Worm (Caenorhabditis elegans) whole organism, L1 larva: Measurements from ENCODE around the gene F13B12.3.

ENCODE experiments used
- C04F5.9 ChIP-seq: sonication (generic microtip); optimal IDR thresholded peaks from 2 replicates; lab custom pipeline; 2016; ENCODE audit warnings: missing genetic modification characterization, missing compliant biosample characterization
- Y116A8C.19 ChIP-seq: sonication (generic microtip); optimal IDR thresholded peaks from 2 replicates; lab custom pipeline; 2016; ENCODE audit warnings: missing compliant biosample characterization, missing genetic modification characterization, borderline replicate concordance
- aha-1 ChIP-seq: fragments of 150-350 bp; optimal IDR thresholded peaks from 2 replicates; lab custom pipeline; 2014; ENCODE audit warnings: missing biosample characterization, missing genetic modification characterization
- ama-1 ChIP-seq: fragments of 150-350 bp; optimal IDR thresholded peaks from 2 replicates; lab custom pipeline; 2014
- blmp-1 ChIP-seq: fragments of 150-350 bp; optimal IDR thresholded peaks from 2 replicates; lab custom pipeline; 2014; ENCODE audit warnings: missing biosample characterization, missing genetic modification characterization
- ceh-63 ChIP-seq: fragments of 200-800 bp; sonication (Bioruptor generic); optimal IDR thresholded peaks from 2 replicates; lab custom pipeline; 2018; ENCODE audit warnings: mild to moderate bottlenecking, missing genetic modification characterization, missing compliant biosample characterization
- ceh-8 ChIP-seq: fragments of 200-800 bp; sonication (Bioruptor generic); optimal IDR thresholded peaks from 2 replicates; lab custom pipeline; 2018; ENCODE audit warnings: mild to moderate bottlenecking, missing genetic modification characterization, moderate library complexity, missing compliant biosample characterization
- ceh-82 ChIP-seq, 3 experiments: fragments of 150-350 bp in 1 of 3; sonication (generic microtip) in 2 of 3; optimal IDR thresholded peaks; 2 replicates each; lab custom pipeline; 2014 to 2017; ENCODE audit warnings: missing biosample characterization in 3 of 3, missing genetic modification characterization in 3 of 3
- ceh-88 ChIP-seq: fragments of 200-800 bp; sonication (Bioruptor generic); IDR thresholded peaks from 2 replicates; pipeline ENCODE4 v1.3.6; 2022; ENCODE audit warnings: missing genetic modification characterization, missing compliant biosample characterization
- dsc-1 ChIP-seq: sonication (generic microtip); optimal IDR thresholded peaks from 2 replicates; lab custom pipeline; 2016; ENCODE audit warnings: mild to moderate bottlenecking, missing genetic modification characterization, missing compliant biosample characterization
- egl-13 ChIP-seq: sonication (generic microtip); optimal IDR thresholded peaks from 2 replicates; lab custom pipeline; 2016; ENCODE audit warnings: missing genotype, missing genetic modification reagents, missing genetic modification characterization, missing compliant biosample characterization
- elt-2 ChIP-seq: sonication (generic microtip); optimal IDR thresholded peaks from 2 replicates; lab custom pipeline; 2016; ENCODE audit warnings: missing genetic modification characterization, mild to moderate bottlenecking, inconsistent platforms, missing compliant biosample characterization, missing genetic modification reagents
- elt-3 ChIP-seq, 6 experiments: fragments of 150-350 bp in 1 of 6; sonication (generic microtip); optimal IDR thresholded peaks; 2 replicates each; lab custom pipeline; 2017 to 2018; ENCODE audit warnings: missing biosample characterization in 6 of 6, missing genetic modification characterization in 6 of 6, inconsistent platforms in 1 of 6
- irx-1 ChIP-seq: sonication (generic microtip); optimal IDR thresholded peaks from 2 replicates; lab custom pipeline; 2016; ENCODE audit warnings: missing genetic modification characterization, missing compliant biosample characterization
- isw-1 ChIP-seq: fragments of 200-800 bp; sonication (Bioruptor generic); IDR thresholded peaks from 2 replicates; pipeline ENCODE4 v1.3.6; 2022; ENCODE audit warnings: missing genetic modification characterization, missing compliant biosample characterization
- lin-35 ChIP-seq, 2 experiments: fragments of 150-350 bp; optimal IDR thresholded peaks; 2 replicates each; lab custom pipeline; 2014; ENCODE audit warnings: missing biosample characterization in 2 of 2, missing genetic modification characterization in 2 of 2, missing genetic modification reagents in 2 of 2
- lsy-2 ChIP-seq, 2 experiments: fragments of 150-350 bp; optimal IDR thresholded peaks; 2 replicates each; lab custom pipeline; 2014; ENCODE audit warnings: missing biosample characterization in 2 of 2, missing genetic modification characterization in 2 of 2
- mab-9 ChIP-seq: fragments of 200-800 bp; sonication (Bioruptor generic); IDR thresholded peaks from 2 replicates; pipeline ENCODE4 v1.3.6; 2022; ENCODE audit warnings: missing genetic modification reagents, missing genetic modification characterization, missing compliant biosample characterization
- mdl-1 ChIP-seq, 2 experiments: fragments of 150-350 bp; optimal IDR thresholded peaks; 2 replicates each; lab custom pipeline; 2014 to 2017; ENCODE audit warnings: missing biosample characterization in 2 of 2, missing genetic modification characterization in 2 of 2, inconsistent platforms in 1 of 2
- mef-2 ChIP-seq: fragments of 150-350 bp; optimal IDR thresholded peaks from 2 replicates; lab custom pipeline; 2014; ENCODE audit warnings: missing biosample characterization, missing genetic modification characterization
- mep-1 ChIP-seq: fragments of 150-350 bp; optimal IDR thresholded peaks from 2 replicates; lab custom pipeline; 2014; ENCODE audit warnings: missing biosample characterization, missing genetic modification characterization
- nhr-19 ChIP-seq: fragments of 200-800 bp; sonication (Bioruptor generic); conservative IDR thresholded peaks from 2 replicates; pipeline ENCODE4 v1.3.6; 2022; ENCODE audit warnings: missing genetic modification characterization, missing compliant biosample characterization
- nhr-20 ChIP-seq: sonication (generic microtip); optimal IDR thresholded peaks from 2 replicates; lab custom pipeline; 2016; ENCODE audit warnings: mild to moderate bottlenecking, missing genetic modification characterization, missing compliant biosample characterization
- nhr-237 ChIP-seq: fragments of 150-350 bp; optimal IDR thresholded peaks from 2 replicates; lab custom pipeline; 2014; ENCODE audit warnings: missing biosample characterization, missing genetic modification characterization
- nhr-28 ChIP-seq: fragments of 150-350 bp; optimal IDR thresholded peaks from 2 replicates; lab custom pipeline; 2014; ENCODE audit warnings: missing biosample characterization, missing genetic modification characterization
- nhr-71 ChIP-seq: sonication (generic microtip); optimal IDR thresholded peaks from 2 replicates; lab custom pipeline; 2016; ENCODE audit warnings: mild to moderate bottlenecking, missing genetic modification characterization, moderate library complexity, missing compliant biosample characterization
- nhr-76 ChIP-seq: sonication (generic microtip); optimal IDR thresholded peaks from 2 replicates; lab custom pipeline; 2017; ENCODE audit warnings: missing biosample characterization, missing genetic modification characterization
- nhr-77 ChIP-seq: fragments of 150-350 bp; optimal IDR thresholded peaks from 2 replicates; lab custom pipeline; 2014; ENCODE audit warnings: missing biosample characterization, missing genetic modification characterization
- nhr-85 ChIP-seq: sonication (generic microtip); peaks from one replicate; lab custom pipeline; 2016; ENCODE audit warnings: missing genetic modification characterization, inconsistent platforms, missing compliant biosample characterization
- nhr-90 ChIP-seq: sonication (generic microtip); optimal IDR thresholded peaks from 2 replicates; lab custom pipeline; 2016; ENCODE audit warnings: mild to moderate bottlenecking, missing genetic modification characterization, missing compliant biosample characterization; ENCODE audit not compliant: poor library complexity
- pax-3 ChIP-seq: fragments of 200-800 bp; sonication (Bioruptor generic); optimal IDR thresholded peaks from 2 replicates; lab custom pipeline; 2018; ENCODE audit warnings: mild to moderate bottlenecking, missing genetic modification characterization, moderate library complexity, missing compliant biosample characterization
- snpc-4 ChIP-seq: fragments of 150-350 bp; optimal IDR thresholded peaks from 2 replicates; lab custom pipeline; 2014; ENCODE audit warnings: missing biosample characterization, missing genetic modification characterization
- sptf-1 ChIP-seq: fragments of 150-350 bp; optimal IDR thresholded peaks from 2 replicates; lab custom pipeline; 2014; ENCODE audit warnings: missing biosample characterization, missing genetic modification characterization
- swsn-7 ChIP-seq: sonication (generic microtip); optimal IDR thresholded peaks from 2 replicates; lab custom pipeline; 2016; ENCODE audit warnings: missing genetic modification characterization, missing compliant biosample characterization
- tlp-1 ChIP-seq: fragments of 150-350 bp; optimal IDR thresholded peaks from 2 replicates; lab custom pipeline; 2014; ENCODE audit warnings: missing biosample characterization, missing genetic modification characterization
- unc-30 ChIP-seq: sonication (generic microtip); optimal IDR thresholded peaks from 2 replicates; lab custom pipeline; 2017; ENCODE audit warnings: missing biosample characterization, missing genetic modification characterization
- unc-62 ChIP-seq: fragments of 150-350 bp; optimal IDR thresholded peaks from 2 replicates; lab custom pipeline; 2014; ENCODE audit warnings: missing biosample characterization, missing genetic modification reagents, missing genetic modification characterization
- unc-86 ChIP-seq: sonication (generic microtip); optimal IDR thresholded peaks from 2 replicates; lab custom pipeline; 2016; ENCODE audit warnings: missing genetic modification characterization, missing compliant biosample characterization
- vab-15 ChIP-seq: sonication (generic microtip); optimal IDR thresholded peaks from 2 replicates; lab custom pipeline; 2017; ENCODE audit warnings: missing genotype, mild to moderate bottlenecking, missing genetic modification characterization, missing compliant biosample characterization
- zag-1 ChIP-seq: fragments of 150-350 bp; optimal IDR thresholded peaks from 2 replicates; lab custom pipeline; 2014; ENCODE audit warnings: missing biosample characterization, missing genetic modification characterization
- zip-4 ChIP-seq: fragments of 200-800 bp; sonication (Bioruptor generic); optimal IDR thresholded peaks from 2 replicates; lab custom pipeline; 2018; ENCODE audit warnings: mild to moderate bottlenecking, missing genetic modification characterization, moderate library complexity, missing compliant biosample characterization
- ztf-11 ChIP-seq, 2 experiments: sonication (generic microtip); optimal IDR thresholded peaks; 2 replicates each; lab custom pipeline; 2016 to 2017; ENCODE audit warnings: missing genetic modification characterization in 2 of 2, missing biosample characterization in 1 of 2, missing compliant biosample characterization in 1 of 2
- ztf-4 ChIP-seq: fragments of 150-350 bp; optimal IDR thresholded peaks from 2 replicates; lab custom pipeline; 2014; ENCODE audit warnings: missing biosample characterization, missing genetic modification characterization

F13B12.3 gene

ce11 chrIV:10449799-10450198 lies 10.9 kb downstream of the F13B12.3 start, which contains the start of gene F13B12.4:
F13B12.4 (minus strand) TSS chrIV:10449899.
- TF ChIP-seq sptf-1 (tag; lab: Kevin White, UChicago) (no peak), dsc-1 (tag; lab: Kevin White, UChicago) (peak; percentile 42), unc-62 (GFP tag; lab: Kevin White, UChicago) (no peak)

ce11 chrIV:10453001-10453400 lies 14.1 kb downstream of the F13B12.3 start, which contains the start of gene F01D4.8:
F01D4.8 (minus strand) TSS chrIV:10453101.
- no peak for TF ChIP-seq isw-1 (GFP tag; lab: Robert Waterston, UW)
- TF ChIP-seq sptf-1 (tag; lab: Kevin White, UChicago), result no peak
- TF ChIP-seq dsc-1 (tag; lab: Kevin White, UChicago), result no peak
- no peak for TF ChIP-seq ceh-88 (GFP tag; lab: Robert Waterston, UW)
- no peak for TF ChIP-seq aha-1 (tag; lab: Kevin White, UChicago)
- no peak for TF ChIP-seq elt-3 (tag; optimal IDR thresholded peaks at IDR 0.05; lab: Kevin White, UChicago)
- TF ChIP-seq egl-13, result no peak
- TF ChIP-seq vab-15 (tag; lab: Kevin White, UChicago), result no peak
- TF ChIP-seq ztf-4 (tag; lab: Kevin White, UChicago), result no peak
- TF ChIP-seq ztf-11 (tag; optimal IDR thresholded peaks at IDR 0.05; lab: Kevin White, UChicago), result no peak
- TF ChIP-seq C04F5.9 (tag; lab: Kevin White, UChicago), result no peak
- TF ChIP-seq unc-30 (tag; lab: Kevin White, UChicago), result no peak
- TF ChIP-seq tlp-1 (tag; lab: Kevin White, UChicago), result no peak
- TF ChIP-seq zip-4 (GFP tag; lab: Kevin White, UChicago), result no peak

ce11 chrIV:10457137-10457536 lies 18.2 kb downstream of the F13B12.3 start, which contains the start of gene srb-17:
srb-17 (minus strand) TSS chrIV:10457237.
- TF ChIP-seq sptf-1 (tag; lab: Kevin White, UChicago), result no peak
- no peak for TF ChIP-seq nhr-28 (tag; lab: Kevin White, UChicago)
- TF ChIP-seq blmp-1, result no peak
- no peak for TF ChIP-seq nhr-237 (tag; lab: Kevin White, UChicago)

DNA sequence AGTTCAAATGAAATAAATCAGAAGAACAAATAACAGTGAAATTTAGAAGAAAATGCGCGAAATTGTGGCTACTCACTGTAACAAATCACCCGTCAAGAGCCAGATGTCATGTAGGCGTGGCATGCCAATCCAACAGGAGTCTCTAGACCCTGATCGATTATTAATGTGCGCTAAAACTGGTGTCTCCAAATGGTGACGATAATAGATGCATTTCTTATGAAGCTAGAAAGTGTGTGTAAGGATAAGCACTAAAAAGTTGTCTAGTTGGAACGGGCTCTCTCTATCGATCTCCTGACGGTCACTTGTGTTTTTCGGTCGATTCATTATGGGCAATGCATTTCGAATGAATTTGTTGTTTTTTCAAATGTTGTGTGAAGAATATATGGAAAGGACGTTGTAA lies 22.8 kb downstream of the F13B12.3 start, which contains the start of gene mec-3:
TSS of gene mec-3 (minus strand) at position 101 of the 400 bp plus-strand sequence.
- TF ChIP-seq lsy-2 (tag; optimal IDR thresholded peaks at IDR 0.05; lab: Kevin White, UChicago) (no peak), isw-1 (GFP tag; lab: Robert Waterston, UW) (no peak), unc-86 (tag; lab: Kevin White, UChicago) (peak; percentile 43), nhr-85 (tag; lab: Kevin White, UChicago) (no peak), ceh-82 (tag; optimal IDR thresholded peaks at IDR 0.05; lab: Kevin White, UChicago) (no peak), nhr-19 (GFP tag; lab: Robert Waterston, UW) (no peak), ceh-8 (no peak), mab-9 (GFP tag; lab: Robert Waterston, UW) (no peak)

- TF ChIP-seq Y116A8C.19 (tag; lab: Kevin White, UChicago) (no peak), tlp-1 (tag; lab: Kevin White, UChicago) (no peak), ztf-4 (tag; lab: Kevin White, UChicago) (no peak), mdl-1 (tag; optimal IDR thresholded peaks at IDR 0.05; lab: Kevin White, UChicago) (no peak), unc-86 (tag; lab: Kevin White, UChicago) (no peak)
- TF ChIP-seq, all 84 proteins: peak for 0
These were observed 23.7 kb downstream of the F13B12.3 start for ce11 chrIV:10462608-10463007.

DNA sequence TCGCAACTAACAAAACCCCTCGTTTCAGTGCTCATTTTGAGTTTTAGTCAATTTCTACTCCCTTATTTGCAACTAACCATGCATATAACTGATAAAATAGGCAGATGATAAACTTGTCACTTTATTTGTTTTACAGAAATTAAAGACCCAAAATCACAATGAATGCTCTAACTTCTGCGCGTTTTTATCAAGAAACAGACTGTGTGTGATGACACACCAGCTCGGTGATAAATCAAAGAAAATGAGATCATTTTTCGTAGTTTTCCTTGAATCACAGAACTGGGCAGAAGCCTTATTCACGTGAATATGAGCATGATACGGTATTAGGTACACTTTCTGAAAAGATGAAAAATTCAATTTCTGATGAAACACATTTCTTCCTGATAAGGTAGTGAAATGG lies 24.2 kb downstream of the F13B12.3 start:
- TF ChIP-seq nhr-20 (tag; lab: Kevin White, UChicago) (peak; percentile 51), swsn-7 (no peak), nhr-76 (no peak), isw-1 (GFP tag; lab: Robert Waterston, UW) (no peak), nhr-77 (tag; lab: Kevin White, UChicago) (no peak), pax-3 (no peak), irx-1 (no peak), ceh-63 (no peak), nhr-85 (tag; lab: Kevin White, UChicago) (no peak), zag-1 (tag; lab: Kevin White, UChicago) (no peak), elt-2 (tag; lab: Kevin White, UChicago) (peak; percentile 99), mef-2 (tag; lab: Kevin White, UChicago) (no peak), ama-1 (lab: Kevin White, UChicago) (no peak), snpc-4 (no peak), nhr-90 (peak; percentile 42), mep-1 (tag; lab: Kevin White, UChicago) (no peak), nhr-71 (tag; lab: Kevin White, UChicago) (peak; percentile 43), lin-35 (GFP tag; optimal IDR thresholded peaks at IDR 0.05; lab: Kevin White, UChicago) (peak in 1 of 2 experiments; percentile 21)
